Fruit fly (Drosophila melanogaster) whole organism, prepupa: ENCODE measurements around the gene PIG-H.

Experiments
- CG10631 ChIP-seq: fragments of 200-800 bp; sonication (Bioruptor generic); optimal IDR thresholded peaks from 2 replicates; lab custom pipeline; 2016; ENCODE audit warnings: missing biosample characterization, missing genetic modification characterization
- CG10669 ChIP-seq: fragments of 200-800 bp; sonication (Bioruptor generic); optimal IDR thresholded peaks from 3 replicates; lab custom pipeline; 2018; ENCODE audit warnings: missing biosample characterization, mild to moderate bottlenecking, missing genetic modification characterization, moderate library complexity
- CG11902 ChIP-seq: fragments of 200-800 bp; sonication (Bioruptor generic); optimal IDR thresholded peaks from 3 replicates; lab custom pipeline; 2016; ENCODE audit warnings: missing biosample characterization, missing genetic modification characterization
- CG15336 ChIP-seq: fragments of 200-800 bp; sonication (Bioruptor generic); IDR thresholded peaks from 2 replicates; pipeline ENCODE4 v1.3.6; 2022; ENCODE audit warnings: missing biosample characterization, missing genetic modification characterization
- CG1621 ChIP-seq: fragments of 200-800 bp; sonication (Bioruptor generic); optimal IDR thresholded peaks from 3 replicates; lab custom pipeline; 2018; ENCODE audit warnings: missing biosample characterization, mild to moderate bottlenecking, missing genetic modification characterization
- CG16779 ChIP-seq: fragments of 200-800 bp; sonication (Bioruptor generic); optimal IDR thresholded peaks from 3 replicates; lab custom pipeline; 2017; ENCODE audit warnings: missing biosample characterization, mild to moderate bottlenecking, missing genetic modification characterization
- CG3032 ChIP-seq: fragments of 200-800 bp; optimal IDR thresholded peaks from 2 replicates; lab custom pipeline; 2019; ENCODE audit warnings: missing biosample characterization, mild to moderate bottlenecking, missing genetic modification characterization, moderate library complexity
- CG31627 ChIP-seq: fragments of 200-800 bp; sonication (Bioruptor generic); optimal IDR thresholded peaks from 3 replicates; lab custom pipeline; 2016; ENCODE audit warnings: missing biosample characterization, missing genetic modification characterization
- CG32006 ChIP-seq: fragments of 200-800 bp; sonication (Bioruptor generic); optimal IDR thresholded peaks from 3 replicates; lab custom pipeline; 2017; ENCODE audit warnings: missing biosample characterization, mild to moderate bottlenecking, missing genetic modification characterization
- CG34406 ChIP-seq: fragments of 200-800 bp; sonication (Bioruptor generic); optimal IDR thresholded peaks from 3 replicates; lab custom pipeline; 2016; ENCODE audit warnings: missing biosample characterization, missing genetic modification characterization
- CG4318 ChIP-seq: fragments of 200-800 bp; sonication (Bioruptor generic); optimal IDR thresholded peaks from 3 replicates; lab custom pipeline; 2017; ENCODE audit warnings: missing biosample characterization, mild to moderate bottlenecking, missing genetic modification characterization
- CG6163 ChIP-seq: fragments of 200-800 bp; sonication (Bioruptor generic); IDR thresholded peaks from 3 replicates; pipeline ENCODE4 v1.3.6; 2022; ENCODE audit warnings: missing biosample characterization, missing genetic modification characterization
- CG6276 ChIP-seq: fragments of 200-800 bp; sonication (Bioruptor generic); optimal IDR thresholded peaks from 2 replicates; lab custom pipeline; 2017; ENCODE audit warnings: missing biosample characterization, mild to moderate bottlenecking, missing genetic modification characterization
- CG8119 ChIP-seq: fragments of 200-800 bp; sonication (Bioruptor generic); IDR thresholded peaks from 3 replicates; pipeline ENCODE4 v1.3.6; 2022; ENCODE audit warnings: missing biosample characterization, missing genetic modification characterization
- CG8632 ChIP-seq: fragments of 200-800 bp; sonication (Bioruptor generic); optimal IDR thresholded peaks from 3 replicates; lab custom pipeline; 2016; ENCODE audit warnings: missing biosample characterization, missing genetic modification characterization
- CG9139 ChIP-seq: fragments of 200-800 bp; sonication (Bioruptor generic); optimal IDR thresholded peaks from 3 replicates; lab custom pipeline; 2017; ENCODE audit warnings: missing biosample characterization, mild to moderate bottlenecking, missing genetic modification characterization
- Eip75B ChIP-seq: fragments of 200-800 bp; sonication (Bioruptor generic); optimal IDR thresholded peaks from 3 replicates; lab custom pipeline; 2016; ENCODE audit warnings: missing biosample characterization, missing genetic modification characterization
- Eip78C ChIP-seq: fragments of 200-800 bp; sonication (Bioruptor generic); peaks from one replicate; lab custom pipeline; 2016; ENCODE audit warnings: missing biosample characterization, missing genetic modification characterization
- Gug ChIP-seq: fragments of 200-800 bp; sonication (Bioruptor generic); IDR thresholded peaks from 2 replicates; pipeline ENCODE4 v1.3.6; 2022; ENCODE audit warnings: missing biosample characterization, missing genetic modification characterization
- Hr38 ChIP-seq: sonication (Bioruptor generic); optimal IDR thresholded peaks from 2 replicates; lab custom pipeline; 2016; ENCODE audit warnings: missing biosample characterization, missing genetic modification characterization
- Hr39 ChIP-seq: fragments of 200-800 bp; sonication (Bioruptor generic); optimal IDR thresholded peaks from 2 replicates; lab custom pipeline; 2016; ENCODE audit warnings: missing biosample characterization, missing genetic modification characterization
- Hr4 ChIP-seq: fragments of 200-800 bp; sonication (Bioruptor generic); optimal IDR thresholded peaks from 3 replicates; lab custom pipeline; 2016; ENCODE audit warnings: missing biosample characterization, missing genetic modification characterization
- Met ChIP-seq: fragments of 200-800 bp; sonication (Bioruptor generic); optimal IDR thresholded peaks from 3 replicates; lab custom pipeline; 2016; ENCODE audit warnings: missing biosample characterization, missing genetic modification characterization
- OdsH ChIP-seq: fragments of 200-800 bp; sonication (Bioruptor generic); optimal IDR thresholded peaks from 3 replicates; lab custom pipeline; 2016; ENCODE audit warnings: missing biosample characterization, missing genetic modification characterization
- Smox ChIP-seq: fragments of 200-800 bp; sonication (Bioruptor generic); optimal IDR thresholded peaks from 3 replicates; lab custom pipeline; 2016; ENCODE audit warnings: missing biosample characterization, missing genetic modification characterization
- Sox102F ChIP-seq: fragments of 200-800 bp; sonication (Bioruptor generic); optimal IDR thresholded peaks from 2 replicates; lab custom pipeline; 2016; ENCODE audit warnings: missing biosample characterization, mild to moderate bottlenecking, missing genetic modification characterization
- Sox14 ChIP-seq: fragments of 200-800 bp; sonication (Bioruptor generic); optimal IDR thresholded peaks from 3 replicates; lab custom pipeline; 2016; ENCODE audit warnings: missing biosample characterization, missing genetic modification characterization
- achi ChIP-seq: fragments of 200-800 bp; sonication (Bioruptor generic); optimal IDR thresholded peaks from 3 replicates; lab custom pipeline; 2016; ENCODE audit warnings: missing biosample characterization, missing genetic modification characterization
- acj6 ChIP-seq: fragments of 200-800 bp; sonication (Bioruptor generic); optimal IDR thresholded peaks from 3 replicates; lab custom pipeline; 2016; ENCODE audit warnings: missing biosample characterization, missing genetic modification characterization
- cyc ChIP-seq: fragments of 200-800 bp; sonication (Bioruptor generic); optimal IDR thresholded peaks from 3 replicates; lab custom pipeline; 2016; ENCODE audit warnings: missing biosample characterization, missing genetic modification characterization
- dac ChIP-seq: fragments of 200-800 bp; sonication (Bioruptor generic); optimal IDR thresholded peaks from 2 replicates; lab custom pipeline; 2017; ENCODE audit warnings: missing biosample characterization, mild to moderate bottlenecking, missing genetic modification characterization
- dsx ChIP-seq: fragments of 200-800 bp; optimal IDR thresholded peaks from 3 replicates; lab custom pipeline; 2019; ENCODE audit warnings: missing biosample characterization, mild to moderate bottlenecking, missing genetic modification characterization, moderate library complexity; ENCODE audit not compliant: poor library complexity, severe bottlenecking
- eg ChIP-seq: fragments of 200-800 bp; sonication (Bioruptor generic); IDR thresholded peaks from 3 replicates; pipeline ENCODE4 v1.3.6; 2022; ENCODE audit warnings: missing biosample characterization, missing genetic modification characterization
- esn ChIP-seq: fragments of 200-800 bp; sonication (Bioruptor generic); optimal IDR thresholded peaks from 2 replicates; lab custom pipeline; 2016; ENCODE audit warnings: missing biosample characterization, mild to moderate bottlenecking, missing genetic modification characterization, moderate library complexity
- fd85E ChIP-seq: fragments of 200-800 bp; sonication (Bioruptor generic); optimal IDR thresholded peaks from 3 replicates; lab custom pipeline; 2016; ENCODE audit warnings: missing biosample characterization, missing genetic modification characterization
- fkh ChIP-seq: fragments of 200-800 bp; sonication (Bioruptor generic); optimal IDR thresholded peaks from 3 replicates; lab custom pipeline; 2017; ENCODE audit warnings: missing biosample characterization, mild to moderate bottlenecking, missing genetic modification characterization, moderate library complexity
- lz ChIP-seq: fragments of 200-800 bp; sonication (Bioruptor generic); optimal IDR thresholded peaks from 3 replicates; lab custom pipeline; 2016; ENCODE audit warnings: missing biosample characterization, missing genetic modification characterization
- salr ChIP-seq, 2 experiments: fragments of 200-800 bp; sonication (Bioruptor generic); optimal IDR thresholded peaks; 3 replicates each; lab custom pipeline; 2016 to 2018; ENCODE audit warnings: missing biosample characterization in 2 of 2, missing genetic modification characterization in 2 of 2, mild to moderate bottlenecking in 1 of 2
- spab ChIP-seq: fragments of 200-800 bp; sonication (Bioruptor generic); optimal IDR thresholded peaks from 2 replicates; lab custom pipeline; 2017; ENCODE audit warnings: missing biosample characterization, mild to moderate bottlenecking, missing genetic modification characterization, missing genetic modification reagents
- ss ChIP-seq, 2 experiments: fragments of 200-800 bp; sonication (Bioruptor generic); optimal IDR thresholded peaks; 2 replicates in 1 of 2; 3 replicates in 1 of 2; lab custom pipeline; 2017 to 2018; ENCODE audit warnings: mild to moderate bottlenecking in 2 of 2, missing biosample characterization in 2 of 2, missing genetic modification characterization in 2 of 2, moderate library complexity in 1 of 2
- svp ChIP-seq: fragments of 200-800 bp; sonication (Bioruptor generic); peaks from one replicate; lab custom pipeline; 2016; ENCODE audit warnings: missing biosample characterization, missing genetic modification characterization
- topi ChIP-seq: fragments of 200-800 bp; sonication (Bioruptor generic); optimal IDR thresholded peaks from 3 replicates; lab custom pipeline; 2016; ENCODE audit warnings: missing biosample characterization, missing genetic modification characterization
- vri ChIP-seq: fragments of 200-800 bp; sonication (Bioruptor generic); optimal IDR thresholded peaks from 3 replicates; lab custom pipeline; 2016; ENCODE audit warnings: missing biosample characterization, mild to moderate bottlenecking, missing genetic modification characterization

Gene PIG-H

dm6 chr3R:8037896-8038295 is 38.3 kb downstream of the PIG-H start (continued):
- peak; percentile 82 for TF ChIP-seq CG15336 (GFP tag; lab: Robert Waterston, UW)
- peak; percentile 84 for TF ChIP-seq CG32006 (GFP tag; lab: Kevin White, UChicago)
- peak; percentile 31 for TF ChIP-seq Hr39 (GFP tag; lab: Kevin White, UChicago)
- peak; percentile 88 for TF ChIP-seq CG8119 (GFP tag; lab: Robert Waterston, UW)
- TF ChIP-seq cyc (GFP tag; lab: Kevin White, UChicago) = peak; percentile 55
- peak; percentile 90 for TF ChIP-seq CG6163 (GFP tag; lab: Robert Waterston, UW)
- peak; percentile 71 for TF ChIP-seq OdsH (GFP tag; lab: Kevin White, UChicago)
- no peak for TF ChIP-seq fd85E
- peak; percentile 46 for TF ChIP-seq CG3032 (tag; lab: Kevin White, UChicago)
- peak; percentile 69 for TF ChIP-seq dac (GFP tag; lab: Kevin White, UChicago)
- TF ChIP-seq CG8632 = peak; percentile 50
- no peak for TF ChIP-seq Hr38
- TF ChIP-seq salr (GFP tag; optimal IDR thresholded peaks at IDR 0.05; lab: Kevin White, UChicago) = peak in 1 of 2 experiments; percentile 46
- peak; percentile 89 for TF ChIP-seq svp (GFP tag; lab: Kevin White, UChicago)
- TF ChIP-seq fkh = no peak
- TF ChIP-seq CG11902 (GFP tag; lab: Kevin White, UChicago) = peak; percentile 47
- TF ChIP-seq Smox (GFP tag; lab: Kevin White, UChicago) = peak; percentile 28
- TF ChIP-seq CG9139 (GFP tag; lab: Kevin White, UChicago) = no peak
- TF ChIP-seq Gug = peak; percentile 79
- peak; percentile 54 for TF ChIP-seq CG10631
- no peak for TF ChIP-seq vri (GFP tag; lab: Kevin White, UChicago)
- TF ChIP-seq topi (GFP tag; lab: Kevin White, UChicago) = peak; percentile 58
- peak; percentile 51 for TF ChIP-seq Sox102F (GFP tag; lab: Kevin White, UChicago)
- peak; percentile 54 for TF ChIP-seq acj6 (GFP tag; lab: Kevin White, UChicago)
- peak; percentile 50 for TF ChIP-seq CG34406 (GFP tag; lab: Kevin White, UChicago)
- TF ChIP-seq, all 60 proteins: peak for 48

- TF ChIP-seq CG6163 (GFP tag; lab: Robert Waterston, UW) = 0 out of 3 replicates have a peak, but pooled peaks have one; percentile 23
- TF ChIP-seq CG16779 (tag; lab: Kevin White, UChicago) = no peak
- TF ChIP-seq CG4318 (GFP tag; lab: Kevin White, UChicago) = peak; percentile 23
- TF ChIP-seq CG15336 (GFP tag; lab: Robert Waterston, UW) = peak; percentile 56
- peak; percentile 45 for TF ChIP-seq CG32006 (GFP tag; lab: Kevin White, UChicago)
- peak; percentile 57 for TF ChIP-seq svp (GFP tag; lab: Kevin White, UChicago)
- peak; percentile 26 for TF ChIP-seq dsx (GFP tag; lab: Kevin White, UChicago)
- TF ChIP-seq CG8119 (GFP tag; lab: Robert Waterston, UW) = peak; percentile 71
- TF ChIP-seq Hr38 = no peak
- no peak for TF ChIP-seq Gug
- peak; percentile 43; the same call in 1 of the 3 replicates for TF ChIP-seq eg (GFP tag; lab: Robert Waterston, UW)
- TF ChIP-seq Eip78C (GFP tag; lab: Kevin White, UChicago) = peak; percentile 70
- peak; percentile 38 for TF ChIP-seq Hr4 (GFP tag; lab: Kevin White, UChicago)
- TF ChIP-seq, all 60 proteins: peak for 10
Measured at dm6 chr3R:8038927-8039326, 39.3 kb downstream of the PIG-H start.

- no peak for TF ChIP-seq ss (GFP tag; optimal IDR thresholded peaks at IDR 0.05; lab: Kevin White, UChicago)
- peak; percentile 27 for TF ChIP-seq acj6 (GFP tag; lab: Kevin White, UChicago)
- TF ChIP-seq Smox (GFP tag; lab: Kevin White, UChicago) = peak; percentile 41
- TF ChIP-seq Eip75B = peak; percentile 10
- TF ChIP-seq CG31627 (GFP tag; lab: Kevin White, UChicago) = peak; percentile 29
- peak; percentile 43 for TF ChIP-seq esn
- TF ChIP-seq Hr39 (GFP tag; lab: Kevin White, UChicago) = peak; percentile 28
- peak; percentile 19 for TF ChIP-seq lz (GFP tag; lab: Kevin White, UChicago)
- peak; percentile 39 for TF ChIP-seq Hr4 (GFP tag; lab: Kevin White, UChicago)
- peak; percentile 4 for TF ChIP-seq CG6276
- TF ChIP-seq achi (GFP tag; lab: Kevin White, UChicago) = no peak
- peak; percentile 10 for TF ChIP-seq OdsH (GFP tag; lab: Kevin White, UChicago)
- TF ChIP-seq CG8632 = peak; percentile 8
- TF ChIP-seq CG32006 (GFP tag; lab: Kevin White, UChicago) = peak; percentile 37
- TF ChIP-seq CG1621 (tag; lab: Kevin White, UChicago) = peak; percentile 0
- no peak for TF ChIP-seq fkh
- TF ChIP-seq CG34406 (GFP tag; lab: Kevin White, UChicago) = no peak
- no peak for TF ChIP-seq Hr38
- 0 out of 2 replicates have a peak, but pooled peaks have one; percentile 18 for TF ChIP-seq Gug
- no peak for TF ChIP-seq CG10631
- TF ChIP-seq dsx (GFP tag; lab: Kevin White, UChicago) = peak; percentile 39
- peak; percentile 87 for TF ChIP-seq Eip78C (GFP tag; lab: Kevin White, UChicago)
- no peak for TF ChIP-seq topi (GFP tag; lab: Kevin White, UChicago)
- TF ChIP-seq spab (GFP tag; lab: Kevin White, UChicago) = peak; percentile 0
- TF ChIP-seq CG8119 (GFP tag; lab: Robert Waterston, UW) = 0 out of 3 replicates have a peak, but pooled peaks have one; percentile 11
- no peak for TF ChIP-seq cyc (GFP tag; lab: Kevin White, UChicago)
- peak; percentile 25; the same call in 1 of the 3 replicates for TF ChIP-seq CG6163 (GFP tag; lab: Robert Waterston, UW)
- peak; percentile 15 for TF ChIP-seq CG10669 (GFP tag; lab: Kevin White, UChicago)
- peak; percentile 16 for TF ChIP-seq CG3032 (tag; lab: Kevin White, UChicago)
- TF ChIP-seq Met = peak; percentile 5
- TF ChIP-seq Sox14 (GFP tag; lab: Kevin White, UChicago) = peak; percentile 70
- TF ChIP-seq CG4318 (GFP tag; lab: Kevin White, UChicago) = no peak
Measured at dm6 chr3R:8040843-8041242, 41.2 kb downstream of the PIG-H start, which contains the start of gene CG43060. CG43060 (plus strand) TSS chr3R:8041224.
